Worm (Caenorhabditis elegans) whole organism, late embryonic: ENCODE data around the gene ZK550.6.

Experiments used
- C08G9.2 ChIP-seq: sonication (generic microtip); optimal IDR thresholded peaks from 2 replicates; lab custom pipeline; 2016; ENCODE audit warnings: mild to moderate bottlenecking, missing genetic modification characterization, moderate library complexity, missing compliant biosample characterization
- ahr-1 ChIP-seq: sonication (generic microtip); optimal IDR thresholded peaks from 2 replicates; lab custom pipeline; 2016; ENCODE audit warnings: missing genetic modification characterization, missing compliant biosample characterization
- ceh-19 ChIP-seq: fragments of 200-800 bp; sonication (Bioruptor generic); optimal IDR thresholded peaks from 2 replicates; lab custom pipeline; 2018; ENCODE audit warnings: mild to moderate bottlenecking, missing genetic modification characterization, missing compliant biosample characterization
- ceh-24 ChIP-seq: sonication (generic microtip); optimal IDR thresholded peaks from 2 replicates; lab custom pipeline; 2016; ENCODE audit warnings: mild to moderate bottlenecking, missing genetic modification characterization, missing compliant biosample characterization
- ceh-34 ChIP-seq: sonication (generic microtip); optimal IDR thresholded peaks from 2 replicates; lab custom pipeline; 2016; ENCODE audit warnings: mild to moderate bottlenecking, missing genetic modification characterization, missing compliant biosample characterization
- ceh-45 ChIP-seq: fragments of 200-800 bp; sonication (Bioruptor generic); IDR thresholded peaks from 2 replicates; pipeline ENCODE4 v1.3.6; 2022; ENCODE audit warnings: missing genetic modification reagents, missing genetic modification characterization, missing compliant biosample characterization
- ceh-48 ChIP-seq: sonication (generic microtip); optimal IDR thresholded peaks from 2 replicates; lab custom pipeline; 2016; ENCODE audit warnings: missing genetic modification characterization, inconsistent platforms, missing compliant biosample characterization
- ceh-6 ChIP-seq: fragments of 200-800 bp; sonication (Bioruptor generic); optimal IDR thresholded peaks from 2 replicates; lab custom pipeline; 2018; ENCODE audit warnings: mild to moderate bottlenecking, missing genetic modification characterization, missing compliant biosample characterization
- che-1 ChIP-seq: sonication (generic microtip); optimal IDR thresholded peaks from 2 replicates; lab custom pipeline; 2016; ENCODE audit warnings: mild to moderate bottlenecking, missing genetic modification characterization, missing compliant biosample characterization
- dmd-4 ChIP-seq: sonication (generic microtip); optimal IDR thresholded peaks from 2 replicates; lab custom pipeline; 2016; ENCODE audit warnings: borderline replicate concordance, missing genetic modification characterization, missing compliant biosample characterization
- dve-1 ChIP-seq: sonication (generic microtip); optimal IDR thresholded peaks from 2 replicates; lab custom pipeline; 2017; ENCODE audit warnings: antibody characterized with exemption, mild to moderate bottlenecking, missing genetic modification characterization, missing compliant biosample characterization
- elt-2 ChIP-seq: sonication (generic microtip); optimal IDR thresholded peaks from 2 replicates; lab custom pipeline; 2016; ENCODE audit warnings: missing genetic modification reagents, missing genetic modification characterization, missing compliant biosample characterization
- ets-4 ChIP-seq: sonication (generic microtip); optimal IDR thresholded peaks from 2 replicates; lab custom pipeline; 2016; ENCODE audit warnings: missing genetic modification characterization, missing compliant biosample characterization
- eyg-1 ChIP-seq: sonication (generic microtip); optimal IDR thresholded peaks from 2 replicates; lab custom pipeline; 2016; ENCODE audit warnings: missing genotype, missing genetic modification characterization, missing compliant biosample characterization
- fkh-10 ChIP-seq: fragments of 150-350 bp; optimal IDR thresholded peaks from 2 replicates; lab custom pipeline; 2014; ENCODE audit warnings: missing biosample characterization, missing genetic modification reagents, missing genetic modification characterization
- fkh-6 ChIP-seq: sonication (generic microtip); optimal IDR thresholded peaks from 2 replicates; lab custom pipeline; 2016; ENCODE audit warnings: missing genetic modification characterization, missing compliant biosample characterization
- hlh-8 ChIP-seq: sonication (generic microtip); optimal IDR thresholded peaks from 2 replicates; lab custom pipeline; 2016; ENCODE audit warnings: missing genotype, missing genetic modification characterization, missing compliant biosample characterization
- lin-11 ChIP-seq: fragments of 200-800 bp; sonication (Bioruptor generic); optimal IDR thresholded peaks from 2 replicates; lab custom pipeline; 2018; ENCODE audit warnings: mild to moderate bottlenecking, missing genetic modification characterization, missing compliant biosample characterization
- mec-3 ChIP-seq: sonication (generic microtip); optimal IDR thresholded peaks from 2 replicates; lab custom pipeline; 2016; ENCODE audit warnings: borderline replicate concordance, missing genetic modification characterization, missing compliant biosample characterization
- nhr-232 ChIP-seq: sonication (generic microtip); optimal IDR thresholded peaks from 2 replicates; lab custom pipeline; 2016; ENCODE audit warnings: missing genetic modification characterization, missing compliant biosample characterization
- pag-3 ChIP-seq: sonication (generic microtip); optimal IDR thresholded peaks from 2 replicates; lab custom pipeline; 2016; ENCODE audit warnings: missing compliant biosample characterization, missing genetic modification characterization, borderline replicate concordance
- pat-9 ChIP-seq: fragments of 200-800 bp; sonication (Bioruptor generic); optimal IDR thresholded peaks from 2 replicates; lab custom pipeline; 2018; ENCODE audit warnings: mild to moderate bottlenecking, missing genetic modification characterization, moderate library complexity, missing compliant biosample characterization
- pax-1 ChIP-seq: fragments of 150-350 bp; optimal IDR thresholded peaks from 2 replicates; lab custom pipeline; 2014; ENCODE audit warnings: missing biosample characterization, missing genetic modification characterization
- pha-2 ChIP-seq: sonication (generic microtip); optimal IDR thresholded peaks from 2 replicates; lab custom pipeline; 2017; ENCODE audit warnings: mild to moderate bottlenecking, missing genetic modification characterization, missing compliant biosample characterization
- pha-4 ChIP-seq: fragments of 150-350 bp; optimal IDR thresholded peaks from 2 replicates; lab custom pipeline; 2018; ENCODE audit warnings: missing biosample characterization, missing genetic modification reagents, missing genetic modification characterization
- ref-2 ChIP-seq: sonication (generic microtip); optimal IDR thresholded peaks from 2 replicates; lab custom pipeline; 2016; ENCODE audit warnings: missing genetic modification characterization, missing compliant biosample characterization
- sox-2 ChIP-seq: fragments of 200-800 bp; sonication (Bioruptor generic); IDR thresholded peaks from 2 replicates; pipeline ENCODE4 v1.3.6; 2022; ENCODE audit warnings: missing genetic modification reagents, missing genetic modification characterization, missing compliant biosample characterization
- sox-4 ChIP-seq: sonication (generic microtip); optimal IDR thresholded peaks from 2 replicates; lab custom pipeline; 2017; ENCODE audit warnings: mild to moderate bottlenecking, missing genetic modification characterization, inconsistent platforms, missing compliant biosample characterization
- tbx-7 ChIP-seq: sonication (generic microtip); optimal IDR thresholded peaks from 2 replicates; lab custom pipeline; 2016; ENCODE audit warnings: missing genotype, missing genetic modification characterization, missing compliant biosample characterization
- unc-42 ChIP-seq: sonication (generic microtip); optimal IDR thresholded peaks from 2 replicates; lab custom pipeline; 2016; ENCODE audit warnings: missing genotype, missing genetic modification characterization, missing compliant biosample characterization

Gene ZK550.6

DNA sequence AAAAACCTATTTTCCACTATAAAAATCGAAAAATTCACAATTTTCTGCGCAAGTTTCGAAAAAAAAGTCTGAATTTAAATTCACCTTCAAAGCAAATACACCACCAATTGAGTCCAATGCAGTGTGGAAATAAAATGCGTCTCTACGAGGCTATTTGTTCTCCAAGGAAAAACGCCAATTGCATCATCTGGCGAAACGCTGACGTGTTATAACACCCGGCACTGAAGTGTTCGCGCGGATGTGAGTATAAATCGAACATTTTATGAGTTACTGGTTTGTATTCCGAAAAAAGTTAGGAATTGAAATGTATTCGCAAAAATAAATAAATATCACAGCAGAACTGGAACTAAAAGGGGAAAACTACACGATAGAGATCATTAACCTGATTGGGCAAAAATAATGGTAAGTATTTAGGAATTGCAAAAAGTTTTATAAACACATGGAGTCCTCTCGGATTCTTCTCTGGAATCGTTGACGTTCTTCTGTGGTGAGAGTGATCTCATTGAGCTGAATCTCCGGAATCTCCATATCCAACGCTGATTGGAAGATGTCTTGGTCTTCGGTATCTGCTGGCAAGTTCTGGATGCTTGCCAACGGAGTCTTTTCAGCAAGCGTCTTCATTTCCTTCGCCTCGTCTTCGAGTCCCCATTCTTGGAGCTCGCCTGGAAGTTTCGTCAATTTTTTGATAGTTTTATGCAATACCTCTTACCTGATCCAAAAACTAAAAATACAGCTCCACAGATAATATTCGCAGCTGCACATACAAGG, 25.8 kb upstream of the ZK550.6 start, which contains the start of gene zipt-7.1:
TSS of gene zipt-7.1 (minus strand) at position 232 of the 768 bp plus-strand sequence.
- TF ChIP-seq pat-9 = no peak

DNA sequence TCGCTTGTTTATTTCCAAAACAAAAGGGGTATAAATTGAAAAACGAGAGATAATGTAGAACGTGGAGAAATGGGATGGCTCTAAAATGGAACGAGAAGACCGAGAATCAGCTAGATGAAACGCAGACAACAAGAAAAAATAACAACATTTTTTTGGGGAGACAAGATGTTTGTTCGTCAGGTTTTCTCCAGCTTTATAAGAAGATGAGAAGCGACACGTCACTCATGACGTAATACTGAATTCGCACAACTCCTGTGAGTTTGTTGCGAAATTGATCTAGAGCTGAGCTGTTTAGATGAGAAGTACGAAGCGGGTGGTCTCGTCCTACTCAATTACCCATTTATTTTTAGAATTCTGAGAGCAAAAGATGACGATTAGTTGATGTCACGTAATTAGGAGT, 23.0 kb upstream of the ZK550.6 start:
- peak; percentile 17 for TF ChIP-seq unc-42 (tag; lab: Kevin White, UChicago)
- no peak for TF ChIP-seq ceh-6 (GFP tag; lab: Kevin White, UChicago)

DNA sequence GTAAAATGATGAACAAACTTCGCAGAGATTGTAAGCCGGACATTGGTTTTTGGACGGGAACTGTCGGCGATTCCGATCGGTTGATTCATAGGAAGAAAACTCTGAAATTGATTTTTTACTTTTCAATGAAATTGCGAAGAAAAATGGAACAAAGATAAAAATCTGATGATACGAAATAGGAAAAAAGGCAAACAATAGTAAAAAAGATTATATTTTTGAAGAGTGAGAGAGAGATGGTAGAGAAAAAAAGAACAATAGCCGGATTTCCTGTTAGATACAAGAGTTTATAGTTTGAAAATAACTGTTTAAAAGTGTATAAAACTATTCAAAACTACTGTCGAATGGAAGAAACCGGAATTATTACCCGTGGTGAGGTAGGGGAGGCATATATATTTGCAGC, 21.8 kb upstream of the ZK550.6 start, which contains the start of gene nra-1:
TSS of gene nra-1 (minus strand) at position 101 of the 400 bp plus-strand sequence.
- TF ChIP-seq eyg-1 = no peak
- no peak for TF ChIP-seq dve-1 (tag; lab: Kevin White, UChicago)
- no peak for TF ChIP-seq tbx-7 (tag; lab: Kevin White, UChicago)
- TF ChIP-seq mec-3 (tag; lab: Kevin White, UChicago) = no peak
- TF ChIP-seq pat-9 = no peak
- no peak for TF ChIP-seq ets-4 (tag; lab: Kevin White, UChicago)
- no peak for TF ChIP-seq ceh-34 (tag; lab: Kevin White, UChicago)
- TF ChIP-seq C08G9.2 (tag; lab: Kevin White, UChicago) = no peak
- TF ChIP-seq ref-2 (tag; lab: Kevin White, UChicago) = no peak
- TF ChIP-seq pax-1 = no peak
- TF ChIP-seq hlh-8 (tag; lab: Kevin White, UChicago) = no peak
- no peak for TF ChIP-seq ceh-24 (tag; lab: Kevin White, UChicago)
- no peak for TF ChIP-seq che-1 (tag; lab: Kevin White, UChicago)

DNA sequence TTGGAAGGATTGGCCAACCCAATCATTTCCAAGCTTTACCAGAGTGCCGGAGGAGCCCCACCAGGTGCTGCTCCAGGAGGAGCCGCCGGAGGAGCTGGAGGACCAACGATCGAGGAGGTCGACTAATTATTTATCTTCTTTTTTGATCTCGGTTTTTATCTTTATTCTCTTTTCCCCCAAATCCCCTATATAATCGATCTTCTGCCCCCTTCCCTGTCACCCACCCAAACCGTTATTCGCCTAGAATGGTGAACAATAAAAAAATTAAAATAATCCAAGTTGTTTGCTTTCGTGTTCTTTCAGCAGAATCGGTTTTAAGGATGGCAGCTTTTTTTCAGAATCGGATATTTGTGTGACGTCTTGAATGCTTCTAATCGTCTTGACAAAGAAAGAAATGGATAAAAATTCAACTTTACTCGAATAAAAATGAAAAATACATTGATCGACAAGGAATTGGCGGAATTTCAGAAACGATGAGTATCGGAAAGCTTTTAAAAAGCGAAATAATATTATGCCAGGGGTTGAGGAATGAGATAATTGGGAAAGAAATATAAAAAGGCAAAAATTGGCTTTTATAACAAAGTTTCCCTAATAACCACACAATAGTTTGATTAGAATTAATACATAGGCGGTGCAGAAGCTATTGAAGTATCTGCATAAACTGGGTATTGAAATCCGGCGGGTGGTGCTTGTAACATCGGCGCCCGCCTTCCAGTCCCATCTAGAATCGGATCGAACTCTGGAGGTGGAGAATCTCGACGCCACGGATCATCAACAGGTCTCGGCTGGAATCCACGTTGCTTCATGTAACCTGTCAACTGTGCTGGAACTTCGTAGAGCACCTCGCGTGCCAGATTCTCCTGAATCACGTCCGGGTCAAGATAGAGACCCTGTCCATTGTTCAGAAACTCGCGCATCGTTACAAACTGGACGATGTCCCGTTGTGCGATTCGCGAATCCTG, 19.1 kb upstream of the ZK550.6 start:
- no peak for TF ChIP-seq sox-4 (tag; lab: Kevin White, UChicago)
- TF ChIP-seq sox-2 (GFP tag; lab: Robert Waterston, UW) = no peak
- TF ChIP-seq che-1 (tag; lab: Kevin White, UChicago) = no peak
- TF ChIP-seq fkh-6 (tag; lab: Kevin White, UChicago) = no peak
- no peak for TF ChIP-seq pag-3
- TF ChIP-seq mec-3 (tag; lab: Kevin White, UChicago) = no peak
- no peak for TF ChIP-seq nhr-232 (tag; lab: Kevin White, UChicago)
- no peak for TF ChIP-seq ceh-19
- no peak for TF ChIP-seq fkh-10
- TF ChIP-seq pha-2 (tag; lab: Kevin White, UChicago) = no peak
- no peak for TF ChIP-seq elt-2 (tag; lab: Kevin White, UChicago)
- no peak for TF ChIP-seq ceh-6 (GFP tag; lab: Kevin White, UChicago)
- TF ChIP-seq dmd-4 (tag; lab: Kevin White, UChicago) = no peak
- TF ChIP-seq ahr-1 = no peak
- no peak for TF ChIP-seq ceh-45 (GFP tag; lab: Robert Waterston, UW)
- TF ChIP-seq lin-11 (tag; lab: Kevin White, UChicago) = no peak
- TF ChIP-seq, all 69 proteins: peak for 0

DNA sequence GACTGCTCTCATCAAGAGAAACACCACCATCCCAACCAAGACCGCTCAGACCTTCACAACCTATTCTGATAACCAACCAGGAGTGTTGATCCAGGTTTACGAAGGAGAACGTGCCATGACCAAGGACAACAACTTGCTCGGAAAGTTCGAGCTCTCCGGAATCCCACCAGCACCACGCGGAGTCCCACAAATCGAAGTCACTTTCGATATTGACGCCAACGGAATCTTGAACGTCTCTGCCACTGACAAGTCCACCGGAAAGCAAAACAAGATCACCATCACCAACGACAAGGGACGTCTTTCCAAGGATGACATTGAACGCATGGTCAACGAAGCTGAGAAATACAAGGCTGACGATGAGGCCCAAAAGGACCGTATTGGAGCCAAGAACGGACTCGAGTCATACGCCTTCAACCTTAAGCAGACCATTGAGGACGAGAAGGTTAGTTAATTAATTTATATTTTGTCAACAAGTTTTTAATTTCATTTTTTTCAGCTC, 18.2 kb upstream of the ZK550.6 start:
- no peak for TF ChIP-seq pha-4 (tag; lab: Kevin White, UChicago)
- no peak for TF ChIP-seq dmd-4 (tag; lab: Kevin White, UChicago)
- no peak for TF ChIP-seq ceh-48
- no peak for TF ChIP-seq pag-3
- TF ChIP-seq ref-2 (tag; lab: Kevin White, UChicago) = no peak
